Worm (Caenorhabditis elegans) whole organism, L4 larva: Measurements from ENCODE around the gene nlp-78.

Experiments
- F10B5.3 ChIP-seq: sonication (generic microtip); optimal IDR thresholded peaks from 2 replicates; lab custom pipeline; 2016; ENCODE audit warnings: mild to moderate bottlenecking, missing genetic modification characterization, missing compliant biosample characterization
- fkh-10 ChIP-seq: fragments of 150-350 bp; optimal IDR thresholded peaks from 2 replicates; lab custom pipeline; 2014; ENCODE audit warnings: missing biosample characterization, missing genetic modification reagents, missing genetic modification characterization
- mep-1 ChIP-seq: fragments of 150-350 bp; sonication (generic microtip); optimal IDR thresholded peaks from 3 replicates; lab custom pipeline; 2014; ENCODE audit warnings: missing biosample characterization, missing genetic modification characterization
- nhr-11 ChIP-seq: fragments of 150-350 bp; optimal IDR thresholded peaks from 2 replicates; lab custom pipeline; 2014; ENCODE audit warnings: missing biosample characterization, missing genetic modification characterization
- nhr-237 ChIP-seq: sonication (generic microtip); optimal IDR thresholded peaks from 2 replicates; lab custom pipeline; 2017; ENCODE audit warnings: missing biosample characterization, missing genetic modification characterization
- nhr-41 ChIP-seq: fragments of 200-800 bp; sonication (Bioruptor generic); IDR thresholded peaks from 2 replicates; pipeline ENCODE4 v1.3.6; 2022; ENCODE audit warnings: missing genetic modification reagents, missing genetic modification characterization, missing compliant biosample characterization
- pha-4 ChIP-seq, 2 experiments: fragments of 150-350 bp in 1 of 2; fragments of 200-800 bp in 1 of 2; sonication (Bioruptor generic) in 1 of 2; IDR thresholded peaks in 1 of 2; optimal IDR thresholded peaks in 1 of 2; 2 replicates each; pipeline versions ENCODE4 v1.3.6 to Lab custom; 2014 to 2022; ENCODE audit warnings: missing genetic modification characterization in 2 of 2, missing genetic modification reagents in 2 of 2, missing biosample characterization in 1 of 2, missing compliant biosample characterization in 1 of 2
- tag-97 ChIP-seq: fragments of 200-800 bp; sonication (Bioruptor generic); IDR thresholded peaks from 2 replicates; pipeline ENCODE4 v1.3.6; 2022; ENCODE audit warnings: missing genetic modification characterization, missing compliant biosample characterization
- tra-1 ChIP-seq: fragments of 200-800 bp; sonication (Bioruptor generic); IDR thresholded peaks from 2 replicates; pipeline ENCODE4 v1.3.6; 2022; ENCODE audit warnings: missing genetic modification reagents, missing genetic modification characterization, missing compliant biosample characterization
- unc-39 ChIP-seq: sonication (generic microtip); optimal IDR thresholded peaks from 2 replicates; lab custom pipeline; 2017; ENCODE audit warnings: missing biosample characterization, missing genetic modification characterization
- unc-62 ChIP-seq, 3 experiments: fragments of 150-350 bp in 1 of 3; sonication (generic microtip); optimal IDR thresholded peaks in 2 of 3; peaks in 1 of 3; 1 replicate in 1 of 3; 2 replicates in 2 of 3; lab custom pipeline; 2014 to 2017; ENCODE audit warnings: missing biosample characterization in 3 of 3, missing genetic modification characterization in 3 of 3, missing genetic modification reagents in 3 of 3, missing genotype in 1 of 3

ce11 chrII:9113759-9114158 lies 22.2 kb upstream of the nlp-78 start:
- TF ChIP-seq tag-97 (no peak), nhr-237 (tag; lab: Kevin White, UChicago) (no peak), unc-62 (GFP tag; optimal IDR thresholded peaks at IDR 0.05 in 1 of 2; lab: Kevin White, UChicago) (peak in 1 of 2 experiments; percentile 27), unc-62 (tag; optimal IDR thresholded peaks at IDR 0.05; lab: Kevin White, UChicago) (no peak), pha-4 (GFP tag; IDR thresholded peaks at IDR 0.05; lab: Robert Waterston, UW) (0 out of 2 replicates have a peak, but pooled peaks have one; percentile 36), pha-4 (tag; optimal IDR thresholded peaks at IDR 0.05; lab: Kevin White, UChicago) (no peak), unc-39 (tag; lab: Kevin White, UChicago) (no peak), fkh-10 (GFP tag; lab: Kevin White, UChicago) (no peak), nhr-41 (GFP tag; lab: Robert Waterston, UW) (0 out of 2 replicates have a peak, but pooled peaks have one; percentile 54), nhr-11 (tag; lab: Kevin White, UChicago) (no peak), F10B5.3 (tag; lab: Kevin White, UChicago) (no peak), mep-1 (peak; percentile 52), tra-1 (GFP tag; lab: Robert Waterston, UW) (peak; percentile 70; the same call in 1 of the 2 replicates)
